Worm (Caenorhabditis elegans) whole organism, L3 larva: ENCODE measurements around the gene fbxa-84.
A peak's percentile ranks its signal among the peaks of the same experiment; 100 is the strongest.

Source experiments
- R02D3.7 ChIP-seq: fragments of 150-350 bp; optimal IDR thresholded peaks from 2 replicates; lab custom pipeline; 2014; ENCODE audit warnings: missing biosample characterization, missing genetic modification characterization
- ZK546.5 ChIP-seq: sonication (generic microtip); optimal IDR thresholded peaks from 2 replicates; lab custom pipeline; 2017; ENCODE audit warnings: missing biosample characterization, missing genetic modification characterization
- ceh-16 ChIP-seq: sonication (generic microtip); optimal IDR thresholded peaks from 2 replicates; lab custom pipeline; 2017; ENCODE audit warnings: missing biosample characterization, missing genetic modification characterization
- ceh-28 ChIP-seq: fragments of 150-350 bp; optimal IDR thresholded peaks from 2 replicates; lab custom pipeline; 2014; ENCODE audit warnings: missing biosample characterization, missing genetic modification reagents, missing genetic modification characterization
- ceh-9 ChIP-seq: sonication (generic microtip); optimal IDR thresholded peaks from 2 replicates; lab custom pipeline; 2018; ENCODE audit warnings: missing biosample characterization, missing genetic modification characterization
- daf-12 ChIP-seq: fragments of 150-350 bp; optimal IDR thresholded peaks from 2 replicates; lab custom pipeline; 2014; ENCODE audit warnings: missing biosample characterization, missing genetic modification reagents, missing genetic modification characterization
- egl-27 ChIP-seq: sonication (generic microtip); optimal IDR thresholded peaks from 4 replicates; lab custom pipeline; 2017; ENCODE audit warnings: missing biosample characterization, missing genetic modification reagents, missing genetic modification characterization
- egl-5 ChIP-seq: fragments of 150-350 bp; optimal IDR thresholded peaks from 2 replicates; lab custom pipeline; 2017; ENCODE audit warnings: missing biosample characterization, missing genetic modification reagents, missing genetic modification characterization, inconsistent platforms
- elt-2 ChIP-seq: sonication (generic microtip); optimal IDR thresholded peaks from 2 replicates; lab custom pipeline; 2016; ENCODE audit warnings: missing genetic modification reagents, mild to moderate bottlenecking, missing genetic modification characterization, missing compliant biosample characterization
- eor-1 ChIP-seq, 2 experiments: fragments of 150-350 bp; optimal IDR thresholded peaks; 2 replicates each; lab custom pipeline; 2014 to 2018; ENCODE audit warnings: missing biosample characterization in 2 of 2, missing genetic modification characterization in 2 of 2
- fkh-10 ChIP-seq: sonication (generic microtip); optimal IDR thresholded peaks from 2 replicates; lab custom pipeline; 2017; ENCODE audit warnings: missing biosample characterization, missing genetic modification reagents, missing genetic modification characterization
- fkh-2 ChIP-seq: fragments of 150-350 bp; optimal IDR thresholded peaks from 2 replicates; lab custom pipeline; 2014; ENCODE audit warnings: missing biosample characterization, missing genetic modification reagents, missing genetic modification characterization
- fos-1 ChIP-seq: fragments of 150-350 bp; optimal IDR thresholded peaks from 2 replicates; lab custom pipeline; 2014; ENCODE audit warnings: missing biosample characterization, missing genetic modification characterization
- hmg-11 ChIP-seq: sonication (generic microtip); optimal IDR thresholded peaks from 2 replicates; lab custom pipeline; 2016; ENCODE audit warnings: missing genetic modification characterization, missing compliant biosample characterization
- jun-1 ChIP-seq: fragments of 150-350 bp; optimal IDR thresholded peaks from 2 replicates; lab custom pipeline; 2014; ENCODE audit warnings: missing biosample characterization, missing genetic modification reagents, missing genetic modification characterization
- lin-15B ChIP-seq: fragments of 150-350 bp; optimal IDR thresholded peaks from 2 replicates; lab custom pipeline; 2014; ENCODE audit warnings: missing biosample characterization, missing genetic modification characterization
- lin-39 ChIP-seq: fragments of 150-350 bp; optimal IDR thresholded peaks from 2 replicates; lab custom pipeline; 2018; ENCODE audit warnings: missing biosample characterization, missing genetic modification reagents, missing genetic modification characterization
- lsy-12 ChIP-seq: sonication (generic microtip); optimal IDR thresholded peaks from 2 replicates; lab custom pipeline; 2016; ENCODE audit warnings: mild to moderate bottlenecking, missing genetic modification characterization, missing compliant biosample characterization
- mdl-1 ChIP-seq: fragments of 150-350 bp; optimal IDR thresholded peaks from 2 replicates; lab custom pipeline; 2014; ENCODE audit warnings: missing biosample characterization, missing genetic modification characterization
- mml-1 ChIP-seq: fragments of 150-350 bp; sonication (generic microtip); optimal IDR thresholded peaks from 3 replicates; lab custom pipeline; 2014; ENCODE audit warnings: missing biosample characterization, missing genetic modification characterization
- nfya-1 ChIP-seq: sonication (generic microtip); optimal IDR thresholded peaks from 2 replicates; lab custom pipeline; 2017; ENCODE audit warnings: missing genetic modification characterization, mild to moderate bottlenecking, missing compliant biosample characterization, antibody characterized with exemption, moderate library complexity; ENCODE audit not compliant: insufficient read depth
- nhr-11 ChIP-seq: fragments of 150-350 bp; optimal IDR thresholded peaks from 2 replicates; lab custom pipeline; 2014; ENCODE audit warnings: missing biosample characterization, missing genetic modification characterization
- nhr-12 ChIP-seq: fragments of 150-350 bp; optimal IDR thresholded peaks from 2 replicates; lab custom pipeline; 2014; ENCODE audit warnings: missing biosample characterization, missing genetic modification characterization
- nhr-23 ChIP-seq: fragments of 150-350 bp; optimal IDR thresholded peaks from 2 replicates; lab custom pipeline; 2014; ENCODE audit warnings: missing biosample characterization, missing genetic modification reagents, missing genetic modification characterization
- nhr-237 ChIP-seq: fragments of 150-350 bp; optimal IDR thresholded peaks from 2 replicates; lab custom pipeline; 2014; ENCODE audit warnings: missing biosample characterization, missing genetic modification characterization
- nhr-25 ChIP-seq: sonication (generic microtip); optimal IDR thresholded peaks from 2 replicates; lab custom pipeline; 2017; ENCODE audit warnings: missing biosample characterization, missing genetic modification characterization
- nhr-28 ChIP-seq: fragments of 150-350 bp; optimal IDR thresholded peaks from 2 replicates; lab custom pipeline; 2014; ENCODE audit warnings: missing biosample characterization, missing genetic modification characterization
- nhr-43 ChIP-seq: sonication (generic microtip); optimal IDR thresholded peaks from 2 replicates; lab custom pipeline; 2016; ENCODE audit warnings: mild to moderate bottlenecking, missing genetic modification characterization, missing compliant biosample characterization; ENCODE audit not compliant: poor library complexity, severe bottlenecking
- nhr-67 ChIP-seq: fragments of 150-350 bp; optimal IDR thresholded peaks from 2 replicates; lab custom pipeline; 2014; ENCODE audit warnings: missing biosample characterization, missing genetic modification characterization
- nhr-76 ChIP-seq: fragments of 150-350 bp; sonication (generic microtip); optimal IDR thresholded peaks from 5 replicates; lab custom pipeline; 2014; ENCODE audit warnings: missing biosample characterization, missing genetic modification characterization
- nhr-77 ChIP-seq: fragments of 150-350 bp; optimal IDR thresholded peaks from 2 replicates; lab custom pipeline; 2014; ENCODE audit warnings: missing biosample characterization, missing genetic modification characterization
- pha-4 ChIP-seq: fragments of 150-350 bp; optimal IDR thresholded peaks from 2 replicates; lab custom pipeline; 2014; ENCODE audit warnings: missing biosample characterization, missing genetic modification reagents, missing genetic modification characterization
- sea-2 ChIP-seq: fragments of 150-350 bp; sonication (generic microtip); optimal IDR thresholded peaks from 4 replicates; lab custom pipeline; 2014; ENCODE audit warnings: missing biosample characterization, missing genetic modification reagents, missing genetic modification characterization
- skn-1 ChIP-seq: fragments of 150-350 bp; optimal IDR thresholded peaks from 2 replicates; lab custom pipeline; 2014; ENCODE audit warnings: missing biosample characterization, missing genetic modification characterization
- snpc-4 ChIP-seq: fragments of 150-350 bp; optimal IDR thresholded peaks from 2 replicates; lab custom pipeline; 2014; ENCODE audit warnings: missing biosample characterization, missing genetic modification characterization
- unc-39 ChIP-seq: sonication (generic microtip); optimal IDR thresholded peaks from 4 replicates; lab custom pipeline; 2017; ENCODE audit warnings: missing biosample characterization, missing genetic modification characterization
- unc-62 ChIP-seq: fragments of 150-350 bp; sonication (generic microtip); optimal IDR thresholded peaks from 4 replicates; lab custom pipeline; 2014; ENCODE audit warnings: missing biosample characterization, missing genetic modification reagents, missing genetic modification characterization
- zag-1 ChIP-seq: fragments of 150-350 bp; optimal IDR thresholded peaks from 2 replicates; lab custom pipeline; 2014; ENCODE audit warnings: missing biosample characterization, missing genetic modification characterization
- ztf-11 ChIP-seq: fragments of 150-350 bp; optimal IDR thresholded peaks from 2 replicates; lab custom pipeline; 2014; ENCODE audit warnings: missing biosample characterization, missing genetic modification characterization
- ztf-4 ChIP-seq: fragments of 150-350 bp; optimal IDR thresholded peaks from 2 replicates; lab custom pipeline; 2014; ENCODE audit warnings: missing biosample characterization, missing genetic modification characterization

fbxa-84 gene

ce11 chrV:15143285-15143684, 39.0 kb upstream of the fbxa-84 start, which contains the start of gene K08F9.1:
K08F9.1 (minus strand) TSS chrV:15143385.
- TF ChIP-seq nhr-12 (tag; lab: Kevin White, UChicago) (no peak), unc-39 (no peak), eor-1 (tag; optimal IDR thresholded peaks at IDR 0.05; lab: Kevin White, UChicago) (no peak), lsy-12 (tag; lab: Kevin White, UChicago) (no peak), R02D3.7 (tag; lab: Kevin White, UChicago) (no peak), ZK546.5 (no peak), nhr-11 (tag; lab: Kevin White, UChicago) (no peak), fos-1 (tag; lab: Kevin White, UChicago) (no peak), skn-1 (tag; lab: Kevin White, UChicago) (no peak), unc-62 (GFP tag; lab: Kevin White, UChicago) (no peak)

ce11 chrV:15143798-15144197, 38.4 kb upstream of the fbxa-84 start, which contains the start of gene K08F9.4:
K08F9.4 (plus strand) TSS chrV:15144019.
- TF ChIP-seq snpc-4 (tag; lab: Kevin White, UChicago) (peak; percentile 71), nhr-43 (tag; lab: Kevin White, UChicago) (peak; percentile 52), ztf-11 (tag; lab: Kevin White, UChicago) (no peak), ztf-4 (tag; lab: Kevin White, UChicago) (no peak), nhr-237 (tag; lab: Kevin White, UChicago) (no peak), R02D3.7 (tag; lab: Kevin White, UChicago) (no peak), elt-2 (tag; lab: Kevin White, UChicago) (peak; percentile 7), unc-39 (no peak), eor-1 (tag; optimal IDR thresholded peaks at IDR 0.05; lab: Kevin White, UChicago) (no peak), nhr-25 (tag; lab: Kevin White, UChicago) (peak; percentile 49), lin-15B (peak; percentile 87), ceh-16 (tag; lab: Kevin White, UChicago) (no peak), ceh-9 (tag; lab: Kevin White, UChicago) (no peak), nhr-76 (tag; lab: Kevin White, UChicago) (no peak), egl-27 (tag; lab: Kevin White, UChicago) (no peak), hmg-11 (peak; percentile 32), nfya-1 (peak; percentile 71), nhr-67 (tag; lab: Kevin White, UChicago) (no peak), daf-12 (tag; lab: Kevin White, UChicago) (no peak), nhr-23 (tag; lab: Kevin White, UChicago) (peak; percentile 92), nhr-77 (tag; lab: Kevin White, UChicago) (no peak), pha-4 (peak; percentile 93), fkh-10 (GFP tag; lab: Kevin White, UChicago) (no peak)

- TF ChIP-seq skn-1 (tag; lab: Kevin White, UChicago) (no peak), ceh-28 (tag; lab: Kevin White, UChicago) (no peak), snpc-4 (tag; lab: Kevin White, UChicago) (no peak)
Observed at ce11 chrV:15147776-15148175, 34.5 kb upstream of the fbxa-84 start, which contains the start of gene T09F5.20. T09F5.20 (minus strand) TSS chrV:15147876.

ce11 chrV:15148800-15149199, 33.4 kb upstream of the fbxa-84 start, which contains the start of gene T09F5.1:
T09F5.1 (plus strand) TSS chrV:15149100.
- TF ChIP-seq zag-1 (tag; lab: Kevin White, UChicago) (no peak), lsy-12 (tag; lab: Kevin White, UChicago) (no peak), lin-39 (tag; lab: Kevin White, UChicago) (no peak), egl-27 (tag; lab: Kevin White, UChicago) (no peak), eor-1 (tag; optimal IDR thresholded peaks at IDR 0.05; lab: Kevin White, UChicago) (no peak), fkh-2 (tag; lab: Kevin White, UChicago) (no peak), egl-5 (tag; lab: Kevin White, UChicago) (no peak), unc-62 (GFP tag; lab: Kevin White, UChicago) (no peak), mdl-1 (no peak), daf-12 (tag; lab: Kevin White, UChicago) (no peak), jun-1 (tag; lab: Kevin White, UChicago) (no peak), R02D3.7 (tag; lab: Kevin White, UChicago) (no peak), elt-2 (tag; lab: Kevin White, UChicago) (no peak), sea-2 (no peak), mml-1 (tag; lab: Kevin White, UChicago) (no peak), nhr-28 (tag; lab: Kevin White, UChicago) (no peak)
